Worm (Caenorhabditis elegans): ENCODE measurements around the gene C55A6.11.
A peak's percentile ranks its signal among the peaks of the same experiment; 100 is the strongest.

C55A6.11 gene

ce11 chrV:11539502-11539901, 19.2 kb downstream of the C55A6.11 start:
- TF ChIP-seq mep-1 (tag; optimal IDR thresholded peaks at IDR 0.05) (no peak), nhr-28 (tag; optimal IDR thresholded peaks at IDR 0.05) (no peak), mls-2 (tag; optimal IDR thresholded peaks at IDR 0.05) (no peak), tbx-8 (GFP tag; optimal IDR thresholded peaks at IDR 0.05) (no peak), snpc-4 (tag; optimal IDR thresholded peaks at IDR 0.05) (no peak), lsy-2 (tag; optimal IDR thresholded peaks at IDR 0.05) (no peak), nhr-76 (tag; optimal IDR thresholded peaks at IDR 0.05) (no peak), ztf-11 (tag; optimal IDR thresholded peaks at IDR 0.05) (no peak), sptf-1 (tag; optimal IDR thresholded peaks at IDR 0.05) (no peak), pha-4 (tag; optimal IDR thresholded peaks at IDR 0.05) (no peak), elt-1 (tag; optimal IDR thresholded peaks at IDR 0.05; ENCODE audit: borderline replicate concordance, insufficient read depth) (no peak), zip-8 (tag; optimal IDR thresholded peaks at IDR 0.05) (no peak), unc-62 (GFP tag; optimal IDR thresholded peaks at IDR 0.05) (no peak), ham-2 (GFP tag; optimal IDR thresholded peaks at IDR 0.05) (no peak)

- TF ChIP-seq ztf-11 (tag; optimal IDR thresholded peaks at IDR 0.05) (no peak), unc-120 (tag; optimal IDR thresholded peaks at IDR 0.05; ENCODE audit: poor library complexity, severe bottlenecking) (peak; percentile 31)
These were observed 21.0 kb downstream of the C55A6.11 start for ce11 chrV:11541284-11541683.

- no peak for TF ChIP-seq nhr-2 (tag; optimal IDR thresholded peaks at IDR 0.05)
- no peak for TF ChIP-seq nhr-237 (tag; optimal IDR thresholded peaks at IDR 0.05)
These were observed 23.2 kb downstream of the C55A6.11 start, which contains the start of gene F38B7.2 for ce11 chrV:11543564-11543963. F38B7.2 (plus strand) TSS chrV:11543963.

ce11 chrV:11545227-11545626, 24.9 kb downstream of the C55A6.11 start, which contains the start of gene F38B7.10:
F38B7.10 (plus strand) TSS chrV:11545527.
- TF ChIP-seq nhr-28 (tag; optimal IDR thresholded peaks at IDR 0.05) (no peak), unc-62 (GFP tag; optimal IDR thresholded peaks at IDR 0.05) (no peak), lin-13 (tag; optimal IDR thresholded peaks at IDR 0.05) (no peak), flh-1 (GFP tag; optimal IDR thresholded peaks at IDR 0.05) (no peak), ztf-11 (tag; optimal IDR thresholded peaks at IDR 0.05) (no peak), hlh-1 (tag; optimal IDR thresholded peaks at IDR 0.05) (no peak), sem-2 (GFP tag; optimal IDR thresholded peaks at IDR 0.05) (no peak)

ce11 chrV:11546795-11547194, 26.5 kb downstream of the C55A6.11 start, which contains the start of gene F38B7.11:
F38B7.11 (plus strand) TSS chrV:11547095.
- TF ChIP-seq mab-5 (tag; optimal IDR thresholded peaks at IDR 0.05): no peak
- no peak for TF ChIP-seq nhr-12 (tag; optimal IDR thresholded peaks at IDR 0.05)
- TF ChIP-seq M03D4.4 (tag; optimal IDR thresholded peaks at IDR 0.05): no peak
- TF ChIP-seq blmp-1 (tag; optimal IDR thresholded peaks at IDR 0.05): no peak
- TF ChIP-seq ceh-83 (GFP tag; optimal IDR thresholded peaks at IDR 0.05): no peak
- TF ChIP-seq ztf-11 (tag; optimal IDR thresholded peaks at IDR 0.05): no peak
- no peak for TF ChIP-seq sem-2 (GFP tag; optimal IDR thresholded peaks at IDR 0.05)
- TF ChIP-seq pha-4 (tag; optimal IDR thresholded peaks at IDR 0.05): no peak
- no peak for TF ChIP-seq lsy-2 (tag; optimal IDR thresholded peaks at IDR 0.05)
- TF ChIP-seq unc-62 (GFP tag; optimal IDR thresholded peaks at IDR 0.05): no peak
- no peak for TF ChIP-seq nhr-28 (tag; optimal IDR thresholded peaks at IDR 0.05)
- no peak for TF ChIP-seq hlh-1 (tag; optimal IDR thresholded peaks at IDR 0.05)
- no peak for TF ChIP-seq cnd-1 (tag; optimal IDR thresholded peaks at IDR 0.05)
- no peak for TF ChIP-seq ceh-39 (tag; optimal IDR thresholded peaks at IDR 0.05)
- TF ChIP-seq nhr-76 (tag; optimal IDR thresholded peaks at IDR 0.05): no peak
- TF ChIP-seq nhr-237 (tag; optimal IDR thresholded peaks at IDR 0.05): no peak

ce11 chrV:11548914-11549406, 28.6 kb downstream of the C55A6.11 start, which contains the start of the genes F38B7.17 and F38B7.3:
F38B7.17 (minus strand) TSS chrV:11548964.
F38B7.3 (plus strand) TSS chrV:11549107.
- peak; percentile 11 for TF ChIP-seq lin-32 (GFP tag; optimal IDR thresholded peaks at IDR 0.05)
- no peak for TF ChIP-seq unc-39 (tag; optimal IDR thresholded peaks at IDR 0.05)
- TF ChIP-seq ceh-43 (GFP tag; optimal IDR thresholded peaks at IDR 0.05): no peak
- no peak for TF ChIP-seq sem-2 (GFP tag; optimal IDR thresholded peaks at IDR 0.05)
- TF ChIP-seq nhr-28 (tag; optimal IDR thresholded peaks at IDR 0.05): no peak
- no peak for TF ChIP-seq bed-3 (GFP tag; optimal IDR thresholded peaks at IDR 0.05)
- TF ChIP-seq ceh-39 (tag; optimal IDR thresholded peaks at IDR 0.05): no peak
- TF ChIP-seq unc-120 (tag; optimal IDR thresholded peaks at IDR 0.05; ENCODE audit: poor library complexity, severe bottlenecking): peak; percentile 30
- TF ChIP-seq mls-2 (tag; optimal IDR thresholded peaks at IDR 0.05): no peak
- TF ChIP-seq zip-8 (tag; optimal IDR thresholded peaks at IDR 0.05): no peak
- no peak for TF ChIP-seq flh-1 (GFP tag; optimal IDR thresholded peaks at IDR 0.05)
- peak; percentile 84 for TF ChIP-seq cnd-1 (tag; optimal IDR thresholded peaks at IDR 0.05)
- TF ChIP-seq blmp-1 (tag; optimal IDR thresholded peaks at IDR 0.05): no peak
- TF ChIP-seq nhr-76 (tag; optimal IDR thresholded peaks at IDR 0.05): no peak
- TF ChIP-seq drap-1 (GFP tag; optimal IDR thresholded peaks at IDR 0.05): no peak
- no peak for TF ChIP-seq nhr-12 (tag; optimal IDR thresholded peaks at IDR 0.05)
- TF ChIP-seq lsy-2 (tag; optimal IDR thresholded peaks at IDR 0.05): peak; percentile 13
- no peak for TF ChIP-seq ham-2 (GFP tag; optimal IDR thresholded peaks at IDR 0.05)
- no peak for TF ChIP-seq snpc-4 (tag; optimal IDR thresholded peaks at IDR 0.05)
- TF ChIP-seq lin-13 (tag; optimal IDR thresholded peaks at IDR 0.05): no peak
- peak; percentile 40 for TF ChIP-seq unc-62 (GFP tag; optimal IDR thresholded peaks at IDR 0.05)
- TF ChIP-seq M03D4.4 (tag; optimal IDR thresholded peaks at IDR 0.05): no peak
- no peak for TF ChIP-seq mab-5 (tag; optimal IDR thresholded peaks at IDR 0.05)
- no peak for TF ChIP-seq nhr-2 (tag; optimal IDR thresholded peaks at IDR 0.05)
- TF ChIP-seq ces-1 (GFP tag; optimal IDR thresholded peaks at IDR 0.05): peak; percentile 30
- peak; percentile 49 for TF ChIP-seq hlh-1 (tag; optimal IDR thresholded peaks at IDR 0.05)
- TF ChIP-seq pha-4 (tag; optimal IDR thresholded peaks at IDR 0.05): peak; percentile 50
- no peak for TF ChIP-seq sptf-1 (tag; optimal IDR thresholded peaks at IDR 0.05)
- no peak for TF ChIP-seq ztf-11 (tag; optimal IDR thresholded peaks at IDR 0.05)
